Fruit fly (Drosophila melanogaster) whole organism, adult: Measurements from ENCODE around the gene Kul.

Experiments
- CG11617 ChIP-seq: fragments of 200-800 bp; sonication (Bioruptor generic); optimal IDR thresholded peaks from 2 replicates; lab custom pipeline; 2017; ENCODE audit warnings: mild to moderate bottlenecking, missing biosample characterization, missing genetic modification reagents, missing genetic modification characterization
- CG12768 ChIP-seq: fragments of 200-800 bp; sonication (Bioruptor generic); optimal IDR thresholded peaks from 2 replicates; lab custom pipeline; 2017; ENCODE audit warnings: missing biosample characterization, missing genetic modification characterization, mild to moderate bottlenecking, moderate library complexity, missing genetic modification reagents
- CG14711 ChIP-seq: fragments of 200-800 bp; sonication (Bioruptor generic); optimal IDR thresholded peaks from 2 replicates; lab custom pipeline; 2018; ENCODE audit warnings: missing biosample characterization, mild to moderate bottlenecking, missing genetic modification characterization, moderate library complexity
- CG1620 ChIP-seq: fragments of 200-800 bp; sonication (Bioruptor generic); optimal IDR thresholded peaks from 2 replicates; lab custom pipeline; 2016; ENCODE audit warnings: missing biosample characterization, missing genetic modification characterization
- CG33017 ChIP-seq: fragments of 200-800 bp; sonication (Bioruptor generic); optimal IDR thresholded peaks from 2 replicates; lab custom pipeline; 2018; ENCODE audit warnings: missing biosample characterization, mild to moderate bottlenecking, missing genetic modification characterization, moderate library complexity
- CG5204 ChIP-seq: fragments of 200-800 bp; sonication (Bioruptor generic); optimal IDR thresholded peaks from 2 replicates; lab custom pipeline; 2016; ENCODE audit warnings: missing biosample characterization, missing genetic modification characterization
- CG7045 ChIP-seq: fragments of 200-800 bp; sonication (Bioruptor generic); optimal IDR thresholded peaks from 2 replicates; lab custom pipeline; 2017; ENCODE audit warnings: missing biosample characterization, mild to moderate bottlenecking, missing genetic modification characterization
- CG7101 ChIP-seq: fragments of 200-800 bp; sonication (Bioruptor generic); optimal IDR thresholded peaks from 2 replicates; lab custom pipeline; 2018; ENCODE audit warnings: missing biosample characterization, mild to moderate bottlenecking, missing genetic modification characterization, moderate library complexity
- Clk ChIP-seq: fragments of 200-800 bp; sonication (Bioruptor generic); optimal IDR thresholded peaks from 2 replicates; lab custom pipeline; 2017; ENCODE audit warnings: missing biosample characterization, missing genetic modification characterization
- Crg-1 ChIP-seq: fragments of 200-800 bp; sonication (Bioruptor generic); optimal IDR thresholded peaks from 2 replicates; lab custom pipeline; 2016; ENCODE audit warnings: missing biosample characterization, missing genetic modification characterization
- Hr96 ChIP-seq: fragments of 200-800 bp; sonication (Bioruptor generic); optimal IDR thresholded peaks from 2 replicates; lab custom pipeline; 2016; ENCODE audit warnings: missing biosample characterization, missing genetic modification characterization
- Mnt ChIP-seq: fragments of 200-800 bp; sonication (Bioruptor generic); optimal IDR thresholded peaks from 2 replicates; lab custom pipeline; 2016; ENCODE audit warnings: missing biosample characterization, mild to moderate bottlenecking, missing genetic modification characterization
- bab1 ChIP-seq: fragments of 200-800 bp; sonication (Bioruptor generic); optimal IDR thresholded peaks from 3 replicates; lab custom pipeline; 2019; ENCODE audit warnings: missing biosample characterization, mild to moderate bottlenecking, missing genetic modification characterization, moderate library complexity
- cic ChIP-seq: fragments of 200-800 bp; sonication (Bioruptor generic); optimal IDR thresholded peaks from 2 replicates; lab custom pipeline; 2017; ENCODE audit warnings: missing biosample characterization, mild to moderate bottlenecking, missing genetic modification characterization, moderate library complexity
- cnc ChIP-seq, 2 experiments: fragments of >200 bp; optimal IDR thresholded peaks; 2 replicates each; lab custom pipeline; 2017
- kay ChIP-seq: fragments of 200-800 bp; sonication (Bioruptor generic); peaks from one replicate; lab custom pipeline; 2016; ENCODE audit warnings: missing biosample characterization, missing genetic modification characterization, borderline replicate concordance
- ovo ChIP-seq: fragments of 200-800 bp; sonication (Bioruptor generic); optimal IDR thresholded peaks from 2 replicates; lab custom pipeline; 2016; ENCODE audit warnings: missing biosample characterization, missing genetic modification characterization
- pad ChIP-seq: fragments of 200-800 bp; sonication (Bioruptor generic); optimal IDR thresholded peaks from 3 replicates; lab custom pipeline; 2017; ENCODE audit warnings: missing biosample characterization, missing genetic modification characterization, mild to moderate bottlenecking, moderate library complexity, missing genetic modification reagents
- tj ChIP-seq: fragments of 200-800 bp; sonication (Bioruptor generic); optimal IDR thresholded peaks from 3 replicates; lab custom pipeline; 2017; ENCODE audit warnings: missing biosample characterization, mild to moderate bottlenecking, missing genetic modification characterization, moderate library complexity
- toe ChIP-seq: fragments of 200-800 bp; sonication (Bioruptor generic); optimal IDR thresholded peaks from 2 replicates; lab custom pipeline; 2016; ENCODE audit warnings: missing biosample characterization, missing genetic modification characterization

The Kul gene

DNA sequence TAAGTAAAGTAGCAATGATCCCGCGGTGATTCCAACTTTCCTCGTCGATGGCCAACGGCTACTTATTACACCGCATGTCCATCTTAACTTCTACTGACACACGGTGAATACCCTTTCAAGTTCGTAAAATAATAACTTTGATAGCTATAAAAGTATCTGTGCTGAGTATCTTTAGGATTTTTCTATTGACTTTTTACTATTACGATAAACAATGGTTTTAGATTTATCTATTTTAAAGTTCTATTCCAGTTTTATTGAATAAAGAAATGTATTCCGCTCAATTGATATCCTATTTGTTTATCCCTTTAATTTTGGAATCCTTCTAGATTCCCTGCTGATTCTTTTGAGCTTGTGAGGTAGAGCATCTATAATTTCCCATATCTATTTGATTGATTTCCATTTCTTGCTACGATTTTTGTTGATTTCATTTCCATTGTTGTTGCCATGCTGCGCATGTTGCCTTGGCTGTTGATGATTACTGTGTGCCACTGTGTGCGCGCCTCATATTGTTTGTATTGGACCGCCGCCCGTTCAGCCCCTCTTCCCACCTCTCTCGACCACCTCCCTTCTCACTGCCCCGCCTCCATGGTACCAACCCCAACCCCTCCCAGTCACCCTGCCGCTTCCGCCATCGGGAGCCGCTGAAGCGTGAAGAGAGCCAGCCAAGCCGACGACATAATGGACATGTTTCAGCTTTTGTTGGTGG is 35.6 kb upstream of the Kul start:
- TF ChIP-seq cic (GFP tag; lab: Kevin White, UChicago) (no peak), pad (GFP tag; lab: Kevin White, UChicago) (no peak), Clk (no peak), CG7045 (GFP tag; lab: Kevin White, UChicago) (no peak), CG14711 (no peak), CG33017 (tag; lab: Kevin White, UChicago) (no peak), CG7101 (tag; lab: Kevin White, UChicago) (no peak), CG12768 (GFP tag; lab: Kevin White, UChicago) (no peak), Crg-1 (GFP tag; lab: Kevin White, UChicago) (no peak), CG5204 (GFP tag; lab: Kevin White, UChicago) (no peak), tj (GFP tag; lab: Kevin White, UChicago) (no peak)

DNA sequence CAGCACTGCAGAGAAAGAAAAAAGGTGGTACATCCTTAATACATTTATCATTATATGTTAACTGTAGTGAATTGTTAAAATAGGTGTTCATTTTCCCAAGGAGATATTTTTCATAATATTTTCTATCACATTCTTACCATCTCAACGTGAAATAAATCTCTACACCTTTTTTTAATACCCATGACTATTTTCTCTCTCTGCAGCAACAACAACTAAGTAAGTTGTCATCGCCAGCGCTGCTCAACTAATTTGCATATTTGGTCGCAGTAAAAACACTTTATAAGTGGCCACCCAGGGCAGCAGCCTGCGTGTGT is 35.1 kb upstream of the Kul start:
- no peak for TF ChIP-seq CG7045 (GFP tag; lab: Kevin White, UChicago)
- no peak for TF ChIP-seq CG33017 (tag; lab: Kevin White, UChicago)
- no peak for TF ChIP-seq CG7101 (tag; lab: Kevin White, UChicago)
- no peak for TF ChIP-seq CG11617
- no peak for TF ChIP-seq cic (GFP tag; lab: Kevin White, UChicago)
- no peak for TF ChIP-seq Mnt
- no peak for TF ChIP-seq tj (GFP tag; lab: Kevin White, UChicago)
- no peak for TF ChIP-seq toe (GFP tag; lab: Kevin White, UChicago)
- TF ChIP-seq Hr96 (GFP tag; lab: Kevin White, UChicago), result no peak
- TF ChIP-seq kay (GFP tag; lab: Kevin White, UChicago), result no peak
- no peak for TF ChIP-seq CG12768 (GFP tag; lab: Kevin White, UChicago)
- no peak for TF ChIP-seq CG1620 (GFP tag; lab: Kevin White, UChicago)
- TF ChIP-seq ovo, result no peak
- TF ChIP-seq Crg-1 (GFP tag; lab: Kevin White, UChicago), result no peak
- no peak for TF ChIP-seq pad (GFP tag; lab: Kevin White, UChicago)
- no peak for TF ChIP-seq bab1 (GFP tag; lab: Kevin White, UChicago)
- TF ChIP-seq Clk, result no peak
- TF ChIP-seq cnc (optimal IDR thresholded peaks at IDR 0.05; lab: Kevin White, UChicago), result no peak

DNA sequence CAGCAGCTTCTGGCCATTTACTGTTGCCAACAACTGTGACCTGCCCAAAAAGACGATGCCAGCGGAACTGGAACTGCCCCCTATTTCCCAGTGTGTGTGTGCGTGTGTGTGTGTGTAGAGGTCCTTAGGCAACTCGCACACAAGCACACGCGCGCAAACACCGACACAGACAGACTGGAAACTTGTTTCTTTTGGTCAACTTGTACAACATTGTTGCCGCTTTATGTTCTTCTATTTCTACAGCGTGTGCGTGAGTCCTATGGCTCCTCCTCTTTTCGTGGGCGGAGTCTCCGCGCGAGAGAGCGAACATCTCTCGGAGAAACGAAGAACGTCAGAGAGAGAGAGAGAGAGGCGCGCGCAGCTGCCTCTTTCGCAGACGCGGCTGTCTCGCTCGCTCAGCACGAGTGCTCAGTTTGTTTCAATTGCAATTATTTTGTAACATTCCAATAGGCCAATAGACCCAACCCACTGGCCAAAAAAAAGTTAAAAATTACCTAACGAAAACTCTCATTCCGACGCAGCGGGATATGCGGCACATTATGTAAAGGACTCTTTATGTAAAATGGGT is 34.6 kb upstream of the Kul start:
- TF ChIP-seq CG33017 (tag; lab: Kevin White, UChicago) (no peak), CG12768 (GFP tag; lab: Kevin White, UChicago) (no peak), CG11617 (no peak), CG1620 (GFP tag; lab: Kevin White, UChicago) (no peak), pad (GFP tag; lab: Kevin White, UChicago) (no peak), tj (GFP tag; lab: Kevin White, UChicago) (no peak), ovo (no peak), kay (GFP tag; lab: Kevin White, UChicago) (no peak), CG7101 (tag; lab: Kevin White, UChicago) (no peak), Mnt (no peak), cnc (optimal IDR thresholded peaks at IDR 0.05; lab: Kevin White, UChicago) (no peak), CG7045 (GFP tag; lab: Kevin White, UChicago) (no peak), Crg-1 (GFP tag; lab: Kevin White, UChicago) (no peak), bab1 (GFP tag; lab: Kevin White, UChicago) (no peak)

DNA sequence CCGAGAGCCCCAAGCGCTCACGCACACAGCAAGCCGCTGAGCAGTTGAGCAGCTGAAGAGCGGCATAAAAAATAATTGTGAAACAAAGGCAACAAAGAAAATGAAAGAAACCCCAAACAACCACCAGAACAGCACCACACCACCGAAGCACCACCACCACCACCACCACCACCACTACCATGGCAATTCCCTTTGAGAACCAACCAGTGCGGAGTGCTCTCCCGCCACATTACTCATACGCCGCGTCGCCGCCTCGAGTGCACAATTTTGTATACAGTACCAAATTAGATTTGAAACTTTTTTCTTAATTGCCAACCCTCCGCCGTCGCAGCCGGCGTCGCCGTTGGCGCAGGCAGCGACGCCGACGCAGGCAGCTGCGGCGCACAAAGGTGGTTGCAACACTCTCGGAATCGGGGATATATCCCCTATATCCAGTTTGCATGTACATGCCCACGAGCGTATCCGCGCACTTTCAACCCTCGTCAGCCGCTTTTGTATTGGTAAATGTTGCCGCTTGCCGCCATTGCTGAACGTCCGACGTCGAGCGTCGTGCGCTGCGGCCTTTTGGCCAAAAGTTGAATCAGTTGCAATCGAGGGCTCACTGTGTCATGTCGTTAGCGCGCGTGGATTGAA is 33.5 kb upstream of the Kul start, which contains the start of gene dmrt99B:
Gene dmrt99B (plus strand): TSS at position 583 of the 633 bp plus-strand sequence.
- no peak for TF ChIP-seq Crg-1 (GFP tag; lab: Kevin White, UChicago)
- no peak for TF ChIP-seq Clk
- TF ChIP-seq CG14711, result no peak
- no peak for TF ChIP-seq Hr96 (GFP tag; lab: Kevin White, UChicago)
- TF ChIP-seq tj (GFP tag; lab: Kevin White, UChicago), result no peak
- no peak for TF ChIP-seq cic (GFP tag; lab: Kevin White, UChicago)
- no peak for TF ChIP-seq CG33017 (tag; lab: Kevin White, UChicago)
- TF ChIP-seq CG7045 (GFP tag; lab: Kevin White, UChicago), result no peak
- TF ChIP-seq CG12768 (GFP tag; lab: Kevin White, UChicago), result no peak
- TF ChIP-seq cnc (optimal IDR thresholded peaks at IDR 0.05; lab: Kevin White, UChicago), result no peak
- TF ChIP-seq toe (GFP tag; lab: Kevin White, UChicago), result no peak
- TF ChIP-seq pad (GFP tag; lab: Kevin White, UChicago), result no peak
- TF ChIP-seq kay (GFP tag; lab: Kevin White, UChicago), result no peak
- no peak for TF ChIP-seq bab1 (GFP tag; lab: Kevin White, UChicago)
- TF ChIP-seq Mnt, result no peak

DNA sequence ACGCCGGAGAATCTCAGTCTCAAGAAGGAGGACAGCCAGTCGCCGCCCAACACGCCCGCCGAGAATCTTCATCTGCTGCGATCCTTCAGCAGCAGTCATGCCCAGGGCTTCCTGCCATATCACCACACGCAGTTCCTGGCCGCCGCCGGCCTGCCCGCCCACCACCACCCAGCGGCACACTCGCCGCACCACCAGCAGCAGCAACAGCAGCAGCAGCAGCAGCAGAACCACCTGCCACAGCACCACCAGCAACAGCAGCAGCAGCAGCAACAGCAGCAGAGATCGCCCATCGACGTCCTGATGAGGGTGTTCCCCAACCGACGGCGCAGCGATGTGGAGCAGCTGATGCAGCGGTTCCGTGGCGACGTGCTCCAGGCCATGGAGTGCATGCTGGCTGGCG is 29.9 kb upstream of the Kul start:
- no peak for TF ChIP-seq CG5204 (GFP tag; lab: Kevin White, UChicago)
- TF ChIP-seq tj (GFP tag; lab: Kevin White, UChicago), result no peak
- no peak for TF ChIP-seq CG1620 (GFP tag; lab: Kevin White, UChicago)

DNA sequence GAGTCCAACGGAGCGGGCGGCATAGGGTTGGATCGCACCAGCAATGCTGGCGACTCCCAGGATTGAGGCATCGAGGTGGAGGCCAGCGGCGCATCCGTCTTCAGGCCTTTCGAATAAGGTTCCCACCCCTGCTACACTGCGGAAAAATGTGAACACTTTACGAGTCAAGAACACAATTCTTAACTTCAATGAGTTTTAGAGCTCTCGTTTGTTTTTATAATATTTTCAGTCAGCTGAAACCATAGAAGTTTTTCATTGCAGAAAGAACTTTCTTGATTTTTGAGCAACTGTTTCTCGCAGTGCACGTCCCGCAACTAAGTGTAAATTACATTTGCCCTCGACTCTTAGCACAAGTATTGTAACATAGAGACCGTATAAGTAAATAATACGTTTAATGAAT is 29.3 kb upstream of the Kul start:
- TF ChIP-seq ovo, result no peak
- TF ChIP-seq cnc (optimal IDR thresholded peaks at IDR 0.05; lab: Kevin White, UChicago), result no peak
- TF ChIP-seq CG5204 (GFP tag; lab: Kevin White, UChicago), result no peak
- TF ChIP-seq CG12768 (GFP tag; lab: Kevin White, UChicago), result no peak
- no peak for TF ChIP-seq cic (GFP tag; lab: Kevin White, UChicago)
- TF ChIP-seq Mnt, result no peak
- TF ChIP-seq CG7101 (tag; lab: Kevin White, UChicago), result no peak
- no peak for TF ChIP-seq kay (GFP tag; lab: Kevin White, UChicago)
- TF ChIP-seq Clk, result no peak
- TF ChIP-seq CG7045 (GFP tag; lab: Kevin White, UChicago), result no peak
- TF ChIP-seq pad (GFP tag; lab: Kevin White, UChicago), result no peak
